Worm (Caenorhabditis elegans) whole organism, late embryonic: ENCODE results near the gene Y73C8C.4.

Experiments
- C08G9.2 ChIP-seq: sonication (generic microtip); optimal IDR thresholded peaks from 2 replicates; lab custom pipeline; 2016; ENCODE audit warnings: mild to moderate bottlenecking, missing genetic modification characterization, moderate library complexity, missing compliant biosample characterization
- F13H6.1 ChIP-seq: sonication (generic microtip); optimal IDR thresholded peaks from 2 replicates; lab custom pipeline; 2016; ENCODE audit warnings: missing genetic modification characterization, missing compliant biosample characterization
- Y22D7AL.16 ChIP-seq: sonication (generic microtip); optimal IDR thresholded peaks from 2 replicates; lab custom pipeline; 2016; ENCODE audit warnings: missing genetic modification characterization, missing compliant biosample characterization
- ahr-1 ChIP-seq: sonication (generic microtip); optimal IDR thresholded peaks from 2 replicates; lab custom pipeline; 2016; ENCODE audit warnings: missing genetic modification characterization, missing compliant biosample characterization
- ama-1 ChIP-seq: fragments of 150-350 bp; optimal IDR thresholded peaks from 2 replicates; lab custom pipeline; 2014
- ceh-18 ChIP-seq: sonication (generic microtip); optimal IDR thresholded peaks from 2 replicates; lab custom pipeline; 2016; ENCODE audit warnings: missing genetic modification characterization, missing compliant biosample characterization
- ceh-19 ChIP-seq: fragments of 200-800 bp; sonication (Bioruptor generic); optimal IDR thresholded peaks from 2 replicates; lab custom pipeline; 2018; ENCODE audit warnings: mild to moderate bottlenecking, missing genetic modification characterization, missing compliant biosample characterization
- ceh-24 ChIP-seq: sonication (generic microtip); optimal IDR thresholded peaks from 2 replicates; lab custom pipeline; 2016; ENCODE audit warnings: mild to moderate bottlenecking, missing genetic modification characterization, missing compliant biosample characterization
- ceh-30 ChIP-seq: fragments of 150-350 bp; optimal IDR thresholded peaks from 2 replicates; lab custom pipeline; 2014; ENCODE audit warnings: missing biosample characterization, missing genetic modification characterization
- ceh-34 ChIP-seq: sonication (generic microtip); optimal IDR thresholded peaks from 2 replicates; lab custom pipeline; 2016; ENCODE audit warnings: mild to moderate bottlenecking, missing genetic modification characterization, missing compliant biosample characterization
- ceh-45 ChIP-seq: fragments of 200-800 bp; sonication (Bioruptor generic); IDR thresholded peaks from 2 replicates; pipeline ENCODE4 v1.3.6; 2022; ENCODE audit warnings: missing genetic modification reagents, missing genetic modification characterization, missing compliant biosample characterization
- ceh-9 ChIP-seq: sonication (generic microtip); optimal IDR thresholded peaks from 2 replicates; lab custom pipeline; 2016; ENCODE audit warnings: mild to moderate bottlenecking, missing genetic modification characterization, inconsistent platforms, missing compliant biosample characterization
- che-1 ChIP-seq: sonication (generic microtip); optimal IDR thresholded peaks from 2 replicates; lab custom pipeline; 2016; ENCODE audit warnings: mild to moderate bottlenecking, missing genetic modification characterization, missing compliant biosample characterization
- elt-2 ChIP-seq: sonication (generic microtip); optimal IDR thresholded peaks from 2 replicates; lab custom pipeline; 2016; ENCODE audit warnings: missing genetic modification reagents, missing genetic modification characterization, missing compliant biosample characterization
- ets-4 ChIP-seq: sonication (generic microtip); optimal IDR thresholded peaks from 2 replicates; lab custom pipeline; 2016; ENCODE audit warnings: missing genetic modification characterization, missing compliant biosample characterization
- fax-1 ChIP-seq: sonication (generic microtip); optimal IDR thresholded peaks from 2 replicates; lab custom pipeline; 2016; ENCODE audit warnings: missing genotype, missing genetic modification characterization, missing compliant biosample characterization
- fkh-6 ChIP-seq: sonication (generic microtip); optimal IDR thresholded peaks from 2 replicates; lab custom pipeline; 2016; ENCODE audit warnings: missing genetic modification characterization, missing compliant biosample characterization
- gmeb-2 ChIP-seq: sonication (generic microtip); optimal IDR thresholded peaks from 2 replicates; lab custom pipeline; 2016; ENCODE audit warnings: missing genetic modification characterization, inconsistent platforms, missing compliant biosample characterization
- hlh-15 ChIP-seq: sonication (generic microtip); optimal IDR thresholded peaks from 2 replicates; lab custom pipeline; 2016; ENCODE audit warnings: missing genetic modification characterization, missing compliant biosample characterization
- hlh-30 ChIP-seq: sonication (generic microtip); optimal IDR thresholded peaks from 2 replicates; lab custom pipeline; 2017; ENCODE audit warnings: antibody characterized with exemption, missing genetic modification characterization, missing compliant biosample characterization; ENCODE audit not compliant: insufficient read depth
- hlh-6 ChIP-seq: sonication (generic microtip); optimal IDR thresholded peaks from 2 replicates; lab custom pipeline; 2016; ENCODE audit warnings: missing genotype, missing genetic modification characterization, missing compliant biosample characterization
- hlh-8 ChIP-seq: sonication (generic microtip); optimal IDR thresholded peaks from 2 replicates; lab custom pipeline; 2016; ENCODE audit warnings: missing genotype, missing genetic modification characterization, missing compliant biosample characterization
- nfya-1 ChIP-seq: sonication (generic microtip); optimal IDR thresholded peaks from 2 replicates; lab custom pipeline; 2017; ENCODE audit warnings: missing genetic modification characterization, mild to moderate bottlenecking, missing compliant biosample characterization, antibody characterized with exemption, moderate library complexity
- nhr-11 ChIP-seq: fragments of 150-350 bp; optimal IDR thresholded peaks from 2 replicates; lab custom pipeline; 2014; ENCODE audit warnings: missing biosample characterization, missing genetic modification characterization
- odd-2 ChIP-seq: sonication (generic microtip); optimal IDR thresholded peaks from 2 replicates; lab custom pipeline; 2017; ENCODE audit warnings: antibody characterized with exemption, mild to moderate bottlenecking, missing genetic modification characterization, missing compliant biosample characterization
- pag-3 ChIP-seq: sonication (generic microtip); optimal IDR thresholded peaks from 2 replicates; lab custom pipeline; 2016; ENCODE audit warnings: missing compliant biosample characterization, missing genetic modification characterization, borderline replicate concordance
- pat-9 ChIP-seq: fragments of 200-800 bp; sonication (Bioruptor generic); optimal IDR thresholded peaks from 2 replicates; lab custom pipeline; 2018; ENCODE audit warnings: mild to moderate bottlenecking, missing genetic modification characterization, moderate library complexity, missing compliant biosample characterization
- pax-1 ChIP-seq: fragments of 150-350 bp; optimal IDR thresholded peaks from 2 replicates; lab custom pipeline; 2014; ENCODE audit warnings: missing biosample characterization, missing genetic modification characterization
- pha-2 ChIP-seq: sonication (generic microtip); optimal IDR thresholded peaks from 2 replicates; lab custom pipeline; 2017; ENCODE audit warnings: mild to moderate bottlenecking, missing genetic modification characterization, missing compliant biosample characterization
- pha-4 ChIP-seq: fragments of 150-350 bp; optimal IDR thresholded peaks from 2 replicates; lab custom pipeline; 2018; ENCODE audit warnings: missing biosample characterization, missing genetic modification reagents, missing genetic modification characterization
- pqm-1 ChIP-seq: sonication (generic microtip); optimal IDR thresholded peaks from 2 replicates; lab custom pipeline; 2016; ENCODE audit warnings: missing genetic modification characterization, missing compliant biosample characterization
- pros-1 ChIP-seq: fragments of 150-350 bp; optimal IDR thresholded peaks from 2 replicates; lab custom pipeline; 2014; ENCODE audit warnings: missing biosample characterization, missing genetic modification reagents, missing genetic modification characterization
- ref-2 ChIP-seq: sonication (generic microtip); optimal IDR thresholded peaks from 2 replicates; lab custom pipeline; 2016; ENCODE audit warnings: missing genetic modification characterization, missing compliant biosample characterization
- sox-2 ChIP-seq: fragments of 200-800 bp; sonication (Bioruptor generic); IDR thresholded peaks from 2 replicates; pipeline ENCODE4 v1.3.6; 2022; ENCODE audit warnings: missing genetic modification reagents, missing genetic modification characterization, missing compliant biosample characterization
- tbx-7 ChIP-seq: sonication (generic microtip); optimal IDR thresholded peaks from 2 replicates; lab custom pipeline; 2016; ENCODE audit warnings: missing genotype, missing genetic modification characterization, missing compliant biosample characterization
- ttx-3 ChIP-seq: sonication (generic microtip); optimal IDR thresholded peaks from 2 replicates; lab custom pipeline; 2016; ENCODE audit warnings: missing genetic modification reagents, missing genetic modification characterization, missing compliant biosample characterization
- unc-3 ChIP-seq, 2 experiments: fragments of 200-800 bp in 1 of 2; sonication (Bioruptor generic) in 1 of 2; sonication (generic microtip) in 1 of 2; conservative IDR thresholded peaks in 1 of 2; optimal IDR thresholded peaks in 1 of 2; 2 replicates each; pipeline versions ENCODE4 v1.3.6 to Lab custom; 2016 to 2022; ENCODE audit warnings: missing compliant biosample characterization in 2 of 2, missing genetic modification characterization in 2 of 2, missing genetic modification reagents in 1 of 2
- unc-42 ChIP-seq: sonication (generic microtip); optimal IDR thresholded peaks from 2 replicates; lab custom pipeline; 2016; ENCODE audit warnings: missing genotype, missing genetic modification characterization, missing compliant biosample characterization
- unc-86 ChIP-seq: sonication (generic microtip); optimal IDR thresholded peaks from 2 replicates; lab custom pipeline; 2016; ENCODE audit warnings: missing genetic modification characterization, missing compliant biosample characterization
- ztf-16 ChIP-seq: sonication (generic microtip); optimal IDR thresholded peaks from 2 replicates; lab custom pipeline; 2017; ENCODE audit warnings: missing genetic modification characterization, missing compliant biosample characterization

The Y73C8C.4 gene

ce11 chrV:3094351-3094750, 7.6 kb downstream of the Y73C8C.4 start, which contains the start of gene cyp-33C9:
Gene cyp-33C9, minus strand, starts transcription at chrV:3094561.
- TF ChIP-seq unc-42 (tag; lab: Kevin White, UChicago): no peak
- no peak for TF ChIP-seq ets-4
- TF ChIP-seq hlh-15 (tag; lab: Kevin White, UChicago): no peak
- TF ChIP-seq ttx-3 (tag; lab: Kevin White, UChicago): no peak
- no peak for TF ChIP-seq unc-3 (GFP tag; conservative IDR thresholded peaks at IDR 0.05; lab: Robert Waterston, UW)
- no peak for TF ChIP-seq unc-3 (tag; optimal IDR thresholded peaks at IDR 0.05; lab: Kevin White, UChicago)
- TF ChIP-seq pros-1 (tag; lab: Kevin White, UChicago): no peak
- no peak for TF ChIP-seq fax-1 (tag; lab: Kevin White, UChicago)
- TF ChIP-seq ceh-24 (tag; lab: Kevin White, UChicago): no peak
- TF ChIP-seq tbx-7: no peak
- no peak for TF ChIP-seq Y22D7AL.16 (tag; lab: Kevin White, UChicago)
- TF ChIP-seq pat-9: no peak
- TF ChIP-seq ceh-34 (tag; lab: Kevin White, UChicago): no peak
- TF ChIP-seq hlh-8 (tag; lab: Kevin White, UChicago): no peak

ce11 chrV:3088768-3089167, 13.2 kb downstream of the Y73C8C.4 start, which contains the start of gene acs-21:
Gene acs-21, plus strand, starts transcription at chrV:3089068.
- TF ChIP-seq ceh-45 (GFP tag; lab: Robert Waterston, UW) (no peak), unc-86 (tag; lab: Kevin White, UChicago) (no peak), nfya-1 (no peak), fkh-6 (tag; lab: Kevin White, UChicago) (no peak), ahr-1 (no peak), pax-1 (no peak), elt-2 (tag; lab: Kevin White, UChicago) (no peak), ztf-16 (no peak), hlh-6 (tag; lab: Kevin White, UChicago) (no peak), ets-4 (no peak), tbx-7 (no peak), Y22D7AL.16 (tag; lab: Kevin White, UChicago) (no peak), ref-2 (no peak)

ce11 chrV:3086260-3086659, 15.7 kb downstream of the Y73C8C.4 start, which contains the start of gene srt-8:
Gene srt-8, plus strand, starts transcription at chrV:3086560.
- TF ChIP-seq sox-2 (GFP tag; lab: Robert Waterston, UW) (no peak), gmeb-2 (tag; lab: Kevin White, UChicago) (no peak), ceh-30 (no peak), ceh-24 (tag; lab: Kevin White, UChicago) (no peak), odd-2 (tag; lab: Kevin White, UChicago) (no peak), hlh-30 (tag; lab: Kevin White, UChicago) (no peak), nhr-11 (tag; lab: Kevin White, UChicago) (no peak), F13H6.1 (tag; lab: Kevin White, UChicago) (no peak), ceh-19 (GFP tag; lab: Kevin White, UChicago) (no peak), hlh-15 (tag; lab: Kevin White, UChicago) (no peak), fkh-6 (tag; lab: Kevin White, UChicago) (no peak), ama-1 (lab: Kevin White, UChicago) (no peak), ceh-45 (GFP tag; lab: Robert Waterston, UW) (no peak), hlh-6 (tag; lab: Kevin White, UChicago) (no peak), pag-3 (tag; lab: Kevin White, UChicago) (no peak), pat-9 (no peak), pha-2 (tag; lab: Kevin White, UChicago) (no peak), C08G9.2 (tag; lab: Kevin White, UChicago) (no peak), ceh-18 (tag; lab: Kevin White, UChicago) (no peak)

ce11 chrV:3081471-3081870, 20.5 kb downstream of the Y73C8C.4 start, which contains the start of gene srt-7:
Gene srt-7, plus strand, starts transcription at chrV:3081771.
- TF ChIP-seq pax-1 (no peak), odd-2 (tag; lab: Kevin White, UChicago) (no peak), ceh-18 (tag; lab: Kevin White, UChicago) (no peak), ceh-19 (GFP tag; lab: Kevin White, UChicago) (no peak), pha-4 (tag; lab: Kevin White, UChicago) (no peak), che-1 (tag; lab: Kevin White, UChicago) (no peak), ceh-9 (no peak), pqm-1 (tag; lab: Kevin White, UChicago) (no peak)
